Worm (Caenorhabditis elegans): ENCODE data around the gene hda-6.
"Not testable (repeated sequence)": the region's sequence is repeated elsewhere in the genome, so short reads cannot be mapped to it uniquely, and the experiment has no call there.

DNA sequence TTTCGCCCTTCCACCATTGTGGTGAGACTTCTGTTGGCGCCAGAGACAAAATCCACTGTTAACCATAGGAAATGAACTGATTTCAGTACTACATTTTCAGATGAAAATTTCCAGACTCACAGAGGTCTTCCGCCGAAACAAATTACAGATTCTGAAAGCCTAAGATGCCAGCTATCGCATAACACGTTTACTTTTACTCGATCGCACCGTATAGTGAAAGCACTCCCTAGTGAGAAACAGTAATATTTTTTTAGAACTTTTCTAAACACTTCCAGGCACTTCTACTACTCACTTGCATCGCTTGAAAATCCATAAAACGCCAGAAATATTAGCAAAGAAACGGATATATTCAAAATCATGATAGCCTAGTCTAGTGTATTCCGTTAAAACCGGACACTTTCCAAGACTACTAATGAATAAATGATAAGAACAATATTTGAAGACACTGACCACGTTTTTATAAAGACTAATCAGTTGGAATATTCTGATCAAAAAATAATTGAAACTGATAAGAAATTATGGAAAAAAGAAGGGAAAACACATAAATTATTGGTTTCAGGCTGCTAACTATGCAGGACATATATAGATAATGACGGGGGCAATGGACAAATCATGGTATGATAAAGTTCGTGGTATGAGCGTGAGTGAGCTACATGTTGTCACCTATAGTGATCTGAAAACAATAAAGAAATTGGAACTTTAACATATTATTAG is 13.5 kb downstream of the hda-6 start, which contains the start of gene gba-4:
- TF ChIP-seq odd-2 (tag; optimal IDR thresholded peaks at IDR 0.05); nfya-1 (tag; optimal IDR thresholded peaks at IDR 0.05); pag-3 (tag; optimal IDR thresholded peaks at IDR 0.05; ENCODE audit: borderline replicate concordance); pha-4 (tag; optimal IDR thresholded peaks at IDR 0.05); fkh-10 (GFP tag; optimal IDR thresholded peaks at IDR 0.05); rnt-1 (tag; optimal IDR thresholded peaks at IDR 0.05); lim-6 (tag; optimal IDR thresholded peaks at IDR 0.05); pros-1 (tag; optimal IDR thresholded peaks at IDR 0.05); ama-1 (optimal IDR thresholded peaks at IDR 0.05); unc-86 (tag; optimal IDR thresholded peaks at IDR 0.05); lin-11 (tag; optimal IDR thresholded peaks at IDR 0.05); hlh-6 (tag; optimal IDR thresholded peaks at IDR 0.05); ceh-31 (tag; optimal IDR thresholded peaks at IDR 0.05); che-1 (tag; optimal IDR thresholded peaks at IDR 0.05): not testable (repeated sequence)

Measured in whole organism, late embryonic.